Fruit fly (Drosophila melanogaster) whole organism, wandering third instar larva: ENCODE results near the gene CG7295.

Experiments
- Hr78 ChIP-seq: fragments of >200 bp; optimal IDR thresholded peaks from 2 replicates; lab custom pipeline; 2017; ENCODE audit warnings: missing biosample characterization, missing genetic modification characterization
- Hr83 ChIP-seq: fragments of 200-300 bp; sonication (Bioruptor generic); optimal IDR thresholded peaks from 2 replicates; lab custom pipeline; 2016; ENCODE audit warnings: missing biosample characterization, mild to moderate bottlenecking, missing genetic modification characterization, moderate library complexity; ENCODE audit not compliant: poor library complexity, severe bottlenecking
- Mio ChIP-seq: sonication (Bioruptor generic); optimal IDR thresholded peaks from 2 replicates; lab custom pipeline; 2016; ENCODE audit warnings: missing biosample characterization, missing genetic modification characterization
- Myc ChIP-seq: fragments of >200 bp; optimal IDR thresholded peaks from 2 replicates; lab custom pipeline; 2017
- OdsH ChIP-seq: fragments of 200-800 bp; sonication (Bioruptor generic); optimal IDR thresholded peaks from 2 replicates; lab custom pipeline; 2016; ENCODE audit warnings: missing biosample characterization, mild to moderate bottlenecking, missing genetic modification characterization
- Vsx2 ChIP-seq: fragments of 200-300, 225-300 bp; sonication (Bioruptor generic); optimal IDR thresholded peaks from 2 replicates; lab custom pipeline; 2018; ENCODE audit warnings: missing biosample characterization, missing genetic modification characterization; ENCODE audit not compliant: partially characterized antibody
- brk ChIP-seq: fragments of 200-800 bp; sonication (Bioruptor generic); optimal IDR thresholded peaks from 2 replicates; lab custom pipeline; 2016; ENCODE audit warnings: missing biosample characterization, mild to moderate bottlenecking, missing genetic modification characterization
- dl ChIP-seq, 2 experiments: fragments of 175-275, 200-275 bp in 1 of 2; fragments of 200-275 bp in 1 of 2; sonication (Bioruptor generic); optimal IDR thresholded peaks; lab custom pipeline; 2018; ENCODE audit warnings: mild to moderate bottlenecking in 2 of 2, missing biosample characterization in 2 of 2, missing genetic modification characterization in 2 of 2, moderate library complexity in 2 of 2; ENCODE audit not compliant: partially characterized antibody in 2 of 2, insufficient read depth in 1 of 2
- dsf ChIP-seq: sonication (Bioruptor generic); optimal IDR thresholded peaks from 2 replicates; lab custom pipeline; 2016; ENCODE audit warnings: missing biosample characterization, missing genetic modification characterization, borderline replicate concordance
- foxo ChIP-seq, 2 experiments: fragments of 200-800 bp; sonication (Bioruptor generic); optimal IDR thresholded peaks; 2 replicates in 1 of 2; 3 replicates in 1 of 2; lab custom pipeline; 2016 to 2017; ENCODE audit warnings: missing biosample characterization in 2 of 2, missing genetic modification characterization in 2 of 2
- pan ChIP-seq: fragments of >200 bp; optimal IDR thresholded peaks from 2 replicates; lab custom pipeline; 2017
- psq ChIP-seq: fragments of 200-800 bp; sonication (Bioruptor generic); optimal IDR thresholded peaks from 3 replicates; lab custom pipeline; 2017; ENCODE audit warnings: missing biosample characterization, mild to moderate bottlenecking, missing genetic modification characterization, moderate library complexity
- sv ChIP-seq: fragments of 200-800 bp; sonication (Bioruptor generic); optimal IDR thresholded peaks from 3 replicates; lab custom pipeline; 2016; ENCODE audit warnings: missing biosample characterization, missing genetic modification characterization

DNA sequence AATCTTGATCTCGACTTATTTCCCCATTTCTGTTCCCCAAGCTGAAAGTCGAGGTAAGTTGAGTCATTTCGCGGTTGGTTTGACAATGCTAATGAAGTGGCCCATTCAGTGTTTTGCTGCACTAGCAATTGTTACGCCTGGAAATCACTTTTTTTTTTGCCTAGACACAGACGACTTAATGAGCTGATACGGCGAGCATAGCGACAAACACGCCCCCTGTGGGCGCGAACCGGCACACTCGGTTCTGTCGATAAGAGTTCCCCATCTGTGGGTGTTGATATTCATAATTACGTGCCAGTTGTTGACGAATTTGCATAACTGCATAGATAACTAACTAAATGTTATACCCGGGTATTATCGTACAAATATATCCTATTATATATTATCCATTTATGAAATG is 32.6 kb downstream of the CG7295 start:
- TF ChIP-seq Myc (lab: Kevin White, UChicago), result no peak
- no peak for TF ChIP-seq foxo (GFP tag; optimal IDR thresholded peaks at IDR 0.05; lab: Kevin White, UChicago)
- no peak for TF ChIP-seq psq (GFP tag; lab: Kevin White, UChicago)
- TF ChIP-seq Mio (GFP tag; lab: Kevin White, UChicago), result no peak
- no peak for TF ChIP-seq pan (lab: Kevin White, UChicago)
- no peak for TF ChIP-seq dsf (GFP tag; lab: Kevin White, UChicago)
- TF ChIP-seq sv, result no peak
- TF ChIP-seq Hr78 (GFP tag; lab: Kevin White, UChicago), result no peak
- TF ChIP-seq OdsH, result no peak
- TF ChIP-seq dl (GFP tag; optimal IDR thresholded peaks at IDR 0.05; lab: Kevin White, UChicago; ENCODE audit: insufficient read depth in 1 of 2, partially characterized antibody in 2 of 2), result no peak
- TF ChIP-seq brk (GFP tag; lab: Kevin White, UChicago), result no peak
- TF ChIP-seq Hr83, result no peak
- TF ChIP-seq Vsx2 (GFP tag; lab: Kevin White, UChicago), result no peak
